Worm (Caenorhabditis elegans) whole organism, late embryonic: ENCODE results near the gene tmem-132.

ENCODE experiments used
- ama-1 ChIP-seq: fragments of 150-350 bp; optimal IDR thresholded peaks from 2 replicates; lab custom pipeline; 2014
- dve-1 ChIP-seq: sonication (generic microtip); optimal IDR thresholded peaks from 2 replicates; lab custom pipeline; 2017; ENCODE audit warnings: antibody characterized with exemption, mild to moderate bottlenecking, missing genetic modification characterization, missing compliant biosample characterization
- elt-2 ChIP-seq: sonication (generic microtip); optimal IDR thresholded peaks from 2 replicates; lab custom pipeline; 2016; ENCODE audit warnings: missing genetic modification reagents, missing genetic modification characterization, missing compliant biosample characterization
- pag-3 ChIP-seq: sonication (generic microtip); optimal IDR thresholded peaks from 2 replicates; lab custom pipeline; 2016; ENCODE audit warnings: missing compliant biosample characterization, missing genetic modification characterization, borderline replicate concordance
- pqm-1 ChIP-seq: sonication (generic microtip); optimal IDR thresholded peaks from 2 replicates; lab custom pipeline; 2016; ENCODE audit warnings: missing genetic modification characterization, missing compliant biosample characterization

ce11 chrIII:2686064-2686463 lies 30.4 kb downstream of the tmem-132 start, which contains the start of the genes Y71H2AL.2, Y71H2AL.4 and pbo-1:
- TF ChIP-seq elt-2 (tag; lab: Kevin White, UChicago) (no peak), pqm-1 (tag; lab: Kevin White, UChicago) (no peak), ama-1 (lab: Kevin White, UChicago) (no peak), dve-1 (no peak), pag-3 (no peak)
